Fruit fly (Drosophila melanogaster) whole organism, embryonic: ENCODE results near the gene GstO3.
A peak's percentile ranks its signal among the peaks of the same experiment; 100 is the strongest.

Source experiments
- Atf6 ChIP-seq: fragments of 200-800 bp; sonication (Bioruptor generic); IDR thresholded peaks from 2 replicates; pipeline ENCODE4 v1.3.6; 2022; ENCODE audit warnings: missing biosample characterization, missing genetic modification characterization
- B-H2 ChIP-seq: fragments of 200-800 bp; sonication (Bioruptor generic); optimal IDR thresholded peaks from 2 replicates; lab custom pipeline; 2018; ENCODE audit warnings: missing biosample characterization, mild to moderate bottlenecking, missing genetic modification characterization
- Blimp-1 ChIP-seq: fragments of 200-800 bp; sonication (Bioruptor generic); optimal IDR thresholded peaks from 3 replicates; lab custom pipeline; 2018; ENCODE audit warnings: missing biosample characterization, missing genetic modification characterization, mild to moderate bottlenecking, moderate library complexity, missing genetic modification reagents
- BtbVII ChIP-seq: fragments of 200-800 bp; sonication (Bioruptor generic); optimal IDR thresholded peaks from 3 replicates; lab custom pipeline; 2017; ENCODE audit warnings: missing biosample characterization, mild to moderate bottlenecking, missing genetic modification characterization
- Bteb2 ChIP-seq: fragments of 200-800 bp; sonication (Bioruptor generic); optimal IDR thresholded peaks from 2 replicates; lab custom pipeline; 2016; ENCODE audit warnings: missing biosample characterization, missing genetic modification characterization
- CG10209 ChIP-seq: fragments of 200-800 bp; sonication (Bioruptor generic); optimal IDR thresholded peaks from 3 replicates; lab custom pipeline; 2017; ENCODE audit warnings: missing biosample characterization, mild to moderate bottlenecking, missing genetic modification characterization, missing genetic modification reagents
- CG13894 ChIP-seq: fragments of 200-800 bp; sonication (Bioruptor generic); optimal IDR thresholded peaks from 3 replicates; lab custom pipeline; 2018; ENCODE audit warnings: missing biosample characterization, mild to moderate bottlenecking, missing genetic modification characterization, moderate library complexity
- CG15514 ChIP-seq: fragments of 200-800 bp; sonication (Bioruptor generic); optimal IDR thresholded peaks from 3 replicates; lab custom pipeline; 2017; ENCODE audit warnings: missing biosample characterization, missing genetic modification characterization, mild to moderate bottlenecking, moderate library complexity, missing genetic modification reagents
- CG16813 ChIP-seq: fragments of 200-800 bp; sonication (Bioruptor generic); IDR thresholded peaks from 3 replicates; pipeline ENCODE4 v1.3.6; 2022; ENCODE audit warnings: missing biosample characterization, missing genetic modification characterization; ENCODE audit not compliant: partially characterized antibody
- CG17328 ChIP-seq: fragments of 200-800 bp; sonication (Bioruptor generic); IDR thresholded peaks from 2 replicates; pipeline ENCODE4 v1.3.6; 2022; ENCODE audit warnings: missing biosample characterization, missing genetic modification characterization
- CG1832 ChIP-seq: fragments of 200-800 bp; sonication (Bioruptor generic); optimal IDR thresholded peaks from 2 replicates; lab custom pipeline; 2017; ENCODE audit warnings: missing biosample characterization, mild to moderate bottlenecking, missing genetic modification characterization, inconsistent platforms
- CG18476 ChIP-seq: fragments of 200-800 bp; sonication (Bioruptor generic); optimal IDR thresholded peaks from 2 replicates; lab custom pipeline; 2016; ENCODE audit warnings: missing biosample characterization, mild to moderate bottlenecking, missing genetic modification characterization
- CG3065 ChIP-seq: fragments of 200-800 bp; sonication (Bioruptor generic); optimal IDR thresholded peaks from 2 replicates; lab custom pipeline; 2016; ENCODE audit warnings: missing biosample characterization, missing genetic modification characterization
- CG34422 ChIP-seq: fragments of 200-800 bp; sonication (Bioruptor generic); IDR thresholded peaks from 3 replicates; pipeline ENCODE4 v1.3.6; 2022; ENCODE audit warnings: missing biosample characterization, missing genetic modification characterization
- CG3995 ChIP-seq: fragments of 200-800 bp; sonication (Bioruptor generic); optimal IDR thresholded peaks from 3 replicates; lab custom pipeline; 2016; ENCODE audit warnings: missing biosample characterization, missing genetic modification characterization
- CG4617 ChIP-seq: fragments of 200-800 bp; sonication (Bioruptor generic); optimal IDR thresholded peaks from 3 replicates; lab custom pipeline; 2016; ENCODE audit warnings: missing biosample characterization, missing genetic modification characterization, borderline replicate concordance
- CG8290 ChIP-seq, 3 experiments: fragments of 200-800 bp; sonication (Bioruptor generic); optimal IDR thresholded peaks; 2 replicates each; lab custom pipeline; 2016 to 2019; ENCODE audit warnings: missing biosample characterization in 3 of 3, missing genetic modification characterization in 3 of 3, mild to moderate bottlenecking in 2 of 3, moderate library complexity in 1 of 3
- CG8924 ChIP-seq: fragments of 200-800 bp; optimal IDR thresholded peaks from 3 replicates; lab custom pipeline; 2019; ENCODE audit warnings: missing biosample characterization, mild to moderate bottlenecking, missing genetic modification characterization, moderate library complexity
- CG9727 ChIP-seq: fragments of 200-800 bp; sonication (Bioruptor generic); optimal IDR thresholded peaks from 3 replicates; lab custom pipeline; 2017; ENCODE audit warnings: missing biosample characterization, mild to moderate bottlenecking, missing genetic modification characterization
- CG9876 ChIP-seq: fragments of 200-800 bp; sonication (Bioruptor generic); optimal IDR thresholded peaks from 2 replicates; lab custom pipeline; 2016; ENCODE audit warnings: missing biosample characterization, missing genetic modification characterization
- CoRest ChIP-seq: fragments of 200-800 bp; sonication (Bioruptor generic); optimal IDR thresholded peaks from 3 replicates; lab custom pipeline; 2018; ENCODE audit warnings: missing biosample characterization, mild to moderate bottlenecking, missing genetic modification characterization, moderate library complexity
- Dll ChIP-seq: fragments of 200-800 bp; sonication (Bioruptor generic); IDR thresholded peaks from 4 replicates; pipeline ENCODE4 v1.3.6; 2022; ENCODE audit warnings: missing biosample characterization, missing genetic modification characterization; ENCODE audit not compliant: partially characterized antibody
- E2f2 ChIP-seq: fragments of 200-800 bp; sonication (Bioruptor generic); IDR thresholded peaks from 2 replicates; pipeline ENCODE4 v1.3.6; 2022; ENCODE audit warnings: missing biosample characterization, missing genetic modification characterization
- Fer1 ChIP-seq: fragments of 200-800 bp; sonication (Bioruptor generic); optimal IDR thresholded peaks from 2 replicates; lab custom pipeline; 2017; ENCODE audit warnings: missing biosample characterization, mild to moderate bottlenecking, missing genetic modification characterization
- Gug ChIP-seq: fragments of 200-800 bp; sonication (Bioruptor generic); IDR thresholded peaks from 4 replicates; pipeline ENCODE4 v1.3.6; 2022; ENCODE audit warnings: missing biosample characterization, missing genetic modification characterization
- HLH3B ChIP-seq: fragments of 200-800 bp; sonication (Bioruptor generic); IDR thresholded peaks from 2 replicates; pipeline ENCODE4 v1.3.6; 2022; ENCODE audit warnings: missing biosample characterization, missing genetic modification characterization
- Hr3 ChIP-seq: fragments of 200-800 bp; sonication (Bioruptor generic); optimal IDR thresholded peaks from 3 replicates; lab custom pipeline; 2016; ENCODE audit warnings: missing biosample characterization, missing genetic modification characterization
- Jarid2 ChIP-seq: fragments of 200-800 bp; sonication (Bioruptor generic); optimal IDR thresholded peaks from 3 replicates; lab custom pipeline; 2017; ENCODE audit warnings: mild to moderate bottlenecking, missing biosample characterization, missing genetic modification reagents, missing genetic modification characterization
- MESR4 ChIP-seq: fragments of 200-800 bp; sonication (Bioruptor generic); optimal IDR thresholded peaks from 2 replicates; lab custom pipeline; 2018; ENCODE audit warnings: missing biosample characterization, mild to moderate bottlenecking, missing genetic modification characterization, moderate library complexity
- NC2β ChIP-seq: fragments of 200-800 bp; sonication (Bioruptor generic); optimal IDR thresholded peaks from 2 replicates; lab custom pipeline; 2016; ENCODE audit warnings: missing biosample characterization, missing genetic modification characterization
- NFAT ChIP-seq: fragments of 200-800 bp; sonication (Bioruptor generic); IDR thresholded peaks from 2 replicates; pipeline ENCODE4 v1.3.6; 2022; ENCODE audit warnings: missing biosample characterization, missing genetic modification characterization
- Rfx ChIP-seq: fragments of 200-800 bp; sonication (Bioruptor generic); IDR thresholded peaks from 2 replicates; pipeline ENCODE4 v1.3.6; 2022; ENCODE audit warnings: missing biosample characterization, missing genetic modification characterization
- Scr ChIP-seq: fragments of 200-800 bp; sonication (Bioruptor generic); IDR thresholded peaks from 2 replicates; pipeline ENCODE4 v1.3.6; 2022; ENCODE audit warnings: missing biosample characterization, missing genetic modification characterization; ENCODE audit not compliant: partially characterized antibody
- Sin3A ChIP-seq: fragments of >200 bp; optimal IDR thresholded peaks from 2 replicates; lab custom pipeline; 2018
- cato ChIP-seq: fragments of 200-800 bp; sonication (Bioruptor generic); optimal IDR thresholded peaks from 2 replicates; lab custom pipeline; 2016; ENCODE audit warnings: missing biosample characterization, missing genetic modification characterization, borderline replicate concordance
- chm ChIP-seq: fragments of 200-800 bp; sonication (Bioruptor generic); IDR thresholded peaks from 2 replicates; pipeline ENCODE4 v1.3.6; 2022; ENCODE audit warnings: missing biosample characterization, missing genetic modification characterization
- crc ChIP-seq: fragments of 200-800 bp; sonication (Bioruptor generic); optimal IDR thresholded peaks from 2 replicates; lab custom pipeline; 2016; ENCODE audit warnings: missing biosample characterization, missing genetic modification characterization
- danr ChIP-seq: fragments of 200-800 bp; sonication (Bioruptor generic); IDR thresholded peaks from 2 replicates; pipeline ENCODE4 v1.3.6; 2022; ENCODE audit warnings: missing biosample characterization, missing genetic modification characterization
- ftz-f1 ChIP-seq: fragments of 200-800 bp; sonication (Bioruptor generic); optimal IDR thresholded peaks from 2 replicates; lab custom pipeline; 2016; ENCODE audit warnings: missing biosample characterization, missing genetic modification characterization
- hkb ChIP-seq, 2 experiments: fragments of 200-800 bp in 1 of 2; fragments of >200 bp in 1 of 2; sonication (Bioruptor generic) in 1 of 2; IDR thresholded peaks in 1 of 2; optimal IDR thresholded peaks in 1 of 2; 2 replicates each; pipeline versions ENCODE4 v1.3.6 to Lab custom; 2017 to 2022; ENCODE audit warnings: missing biosample characterization in 1 of 2, missing genetic modification characterization in 1 of 2
- mld ChIP-seq: fragments of 200-800 bp; sonication (Bioruptor generic); IDR thresholded peaks from 3 replicates; pipeline ENCODE4 v1.3.6; 2022; ENCODE audit warnings: missing biosample characterization, missing genetic modification characterization; ENCODE audit not compliant: partially characterized antibody
- nmo ChIP-seq: fragments of 200-800 bp; sonication (Bioruptor generic); optimal IDR thresholded peaks from 2 replicates; lab custom pipeline; 2018; ENCODE audit warnings: missing biosample characterization, mild to moderate bottlenecking, missing genetic modification characterization, moderate library complexity
- pum ChIP-seq: fragments of 200-800 bp; sonication (Bioruptor generic); optimal IDR thresholded peaks from 2 replicates; lab custom pipeline; 2016; ENCODE audit warnings: missing biosample characterization, missing genetic modification characterization
- row ChIP-seq: fragments of 200-800 bp; sonication (Bioruptor generic); IDR thresholded peaks from 3 replicates; pipeline ENCODE4 v1.3.6; 2022; ENCODE audit warnings: missing biosample characterization, missing genetic modification characterization
- sqz ChIP-seq: fragments of 200-800 bp; sonication (Bioruptor generic); optimal IDR thresholded peaks from 3 replicates; lab custom pipeline; 2018; ENCODE audit warnings: missing biosample characterization, mild to moderate bottlenecking, missing genetic modification characterization
- sug ChIP-seq: fragments of 200-800 bp; optimal IDR thresholded peaks from 2 replicates; lab custom pipeline; 2019; ENCODE audit warnings: missing biosample characterization, mild to moderate bottlenecking, missing genetic modification characterization, moderate library complexity
- wek ChIP-seq: fragments of 200-800 bp; sonication (Bioruptor generic); optimal IDR thresholded peaks from 3 replicates; lab custom pipeline; 2018; ENCODE audit warnings: missing biosample characterization, mild to moderate bottlenecking, missing genetic modification characterization, moderate library complexity

Gene GstO3

dm6 chr3L:8523257-8523656 is 4.6 kb downstream of the GstO3 start, which contains the start of gene GstO2 (continued):
- TF ChIP-seq CG1832 (GFP tag; lab: Kevin White, UChicago) (no peak), row (GFP tag; lab: Robert Waterston, UW) (peak; percentile 18; the same call in 1 of the 3 replicates), pum (GFP tag; lab: Kevin White, UChicago) (no peak), CG13894 (tag; lab: Kevin White, UChicago) (peak; percentile 9), Hr3 (GFP tag; lab: Kevin White, UChicago) (no peak), NC2β (GFP tag; lab: Kevin White, UChicago) (no peak), Dll (GFP tag; lab: Robert Waterston, UW) (peak; percentile 60; the same call in 3 of the 4 replicates), E2f2 (GFP tag; lab: Robert Waterston, UW) (peak; percentile 93), hkb (optimal IDR thresholded peaks at IDR 0.05; lab: Kevin White, UChicago) (no peak), hkb (GFP tag; IDR thresholded peaks at IDR 0.05; lab: Robert Waterston, UW) (peak; percentile 30; the same call in 1 of the 2 replicates), CG4617 (GFP tag; lab: Kevin White, UChicago) (peak; percentile 13), CG8924 (tag; lab: Kevin White, UChicago) (peak; percentile 2), Atf6 (GFP tag; lab: Robert Waterston, UW) (no peak), NFAT (peak; percentile 44; the same call in 1 of the 2 replicates), Scr (GFP tag; lab: Robert Waterston, UW) (peak; percentile 47; the same call in 1 of the 2 replicates), CG16813 (GFP tag; lab: Robert Waterston, UW) (peak; percentile 28; the same call in 1 of the 3 replicates), CG15514 (peak; percentile 98), sqz (GFP tag; lab: Kevin White, UChicago) (no peak), CG3995 (peak; percentile 30), Bteb2 (GFP tag; lab: Kevin White, UChicago) (no peak), wek (GFP tag; lab: Kevin White, UChicago) (peak; percentile 98), CG18476 (no peak), ftz-f1 (GFP tag; lab: Kevin White, UChicago) (peak; percentile 51), CG3065 (no peak)

dm6 chr3L:8524816-8525625 is 6.3 kb downstream of the GstO3 start, which contains the start of the genes GstO1 and foi:
GstO1 (minus strand) TSS chr3L:8524866.
foi (plus strand) TSS chr3L:8525244.
- TF ChIP-seq cato (GFP tag; lab: Kevin White, UChicago) (no peak), Hr3 (GFP tag; lab: Kevin White, UChicago) (peak; percentile 15), sug (peak; percentile 55), CG9727 (GFP tag; lab: Kevin White, UChicago) (peak; percentile 11), MESR4 (peak; percentile 77), Fer1 (peak; percentile 16), danr (GFP tag; lab: Robert Waterston, UW) (no peak), CG9876 (no peak), CoRest (tag; lab: Kevin White, UChicago) (peak; percentile 57), B-H2 (GFP tag; lab: Kevin White, UChicago) (peak; percentile 74), mld (peak; percentile 99), CG8290 (GFP tag; optimal IDR thresholded peaks at IDR 0.05; lab: Kevin White, UChicago) (peak; percentile 29), CG8290 (tag; optimal IDR thresholded peaks at IDR 0.05; lab: Kevin White, UChicago) (peak in 1 of 2 experiments; percentile 73), crc (GFP tag; lab: Kevin White, UChicago) (no peak), chm (GFP tag; lab: Robert Waterston, UW) (0 out of 2 replicates have a peak, but pooled peaks have one; percentile 57), Gug (GFP tag; lab: Robert Waterston, UW) (peak; percentile 47; the same call in 1 of the 4 replicates), Sin3A (peak; percentile 20), nmo (peak; percentile 65), CG34422 (GFP tag; lab: Robert Waterston, UW) (peak; percentile 31; the same call in 2 of the 3 replicates), BtbVII (GFP tag; lab: Kevin White, UChicago) (no peak), CG10209 (peak; percentile 16), Blimp-1 (GFP tag; lab: Kevin White, UChicago) (no peak), CG17328 (GFP tag; lab: Robert Waterston, UW) (peak; percentile 53; the same call in 1 of the 2 replicates), HLH3B (GFP tag; lab: Robert Waterston, UW) (0 out of 2 replicates have a peak, but pooled peaks have one; percentile 29), Jarid2 (GFP tag; lab: Kevin White, UChicago) (peak; percentile 66), Rfx (GFP tag; lab: Robert Waterston, UW) (peak; percentile 74)
